Worm (Caenorhabditis elegans): ENCODE measurements around the gene C02G6.2.

The C02G6.2 gene

DNA sequence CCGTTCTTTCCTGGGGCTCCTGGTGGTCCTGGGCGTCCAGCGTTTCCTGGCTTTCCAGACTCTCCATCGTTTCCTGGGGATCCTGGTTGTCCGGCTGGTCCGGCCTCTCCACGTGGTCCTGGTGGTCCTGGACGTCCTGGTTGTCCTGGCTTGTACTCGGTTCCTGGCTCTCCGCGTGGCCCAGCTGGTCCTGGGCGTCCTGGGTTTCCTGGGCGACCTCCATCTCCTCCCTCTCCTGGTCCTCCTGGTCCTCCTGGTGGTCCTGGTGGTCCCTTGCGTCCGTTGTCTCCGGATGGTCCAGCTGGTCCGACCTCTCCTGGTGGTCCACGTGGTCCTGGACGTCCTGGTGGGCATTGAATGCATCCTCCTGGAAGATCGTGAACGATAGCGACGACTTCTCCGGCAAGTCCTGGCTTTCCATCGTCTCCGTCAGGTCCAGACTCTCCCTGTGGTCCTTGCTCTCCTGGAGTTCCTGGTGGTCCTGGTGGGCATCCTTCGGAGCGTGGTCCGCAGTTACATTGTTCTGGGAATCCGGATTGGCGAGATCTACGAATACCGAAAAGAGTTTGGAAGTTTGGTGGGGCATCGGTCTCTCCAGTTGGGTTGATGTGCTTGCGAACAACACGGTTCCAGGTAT is 35.8 kb upstream of the C02G6.2 start:
- TF ChIP-seq tbx-11 (GFP tag; IDR thresholded peaks at IDR 0.05) (0 out of 2 replicates have a peak, but pooled peaks have one; percentile 23), ama-1 (optimal IDR thresholded peaks at IDR 0.05) (no peak), hmg-4 (GFP tag; optimal IDR thresholded peaks at IDR 0.05) (peak; percentile 9)

DNA sequence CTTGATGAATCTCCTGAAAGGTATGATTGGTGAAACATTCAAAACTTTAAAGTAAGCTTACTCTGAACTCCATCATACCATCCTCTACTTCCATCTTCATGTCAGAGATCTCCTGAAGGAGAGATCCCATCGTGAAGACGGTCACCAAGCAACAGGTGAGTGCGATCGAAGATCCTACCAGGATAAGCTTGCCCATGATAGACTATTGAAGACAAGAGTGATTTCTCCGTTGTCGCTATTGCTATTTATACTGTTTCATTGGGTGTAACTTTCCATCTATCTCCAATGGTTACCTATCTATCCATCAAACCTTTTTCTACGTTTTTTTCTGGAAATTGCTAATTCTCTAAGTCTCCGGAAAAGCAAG is 35.3 kb upstream of the C02G6.2 start, which contains the start of gene col-140:
Gene col-140, minus strand, starts transcription at position 219 of the 367 bp plus-strand sequence.
- TF ChIP-seq ceh-36 (tag; optimal IDR thresholded peaks at IDR 0.05) (no peak), sea-1 (GFP tag; conservative IDR thresholded peaks at IDR 0.05) (no peak), F13C5.2 (tag; optimal IDR thresholded peaks at IDR 0.05) (no peak), hmbx-1 (tag; optimal IDR thresholded peaks at IDR 0.05) (no peak), flt-1 (GFP tag; IDR thresholded peaks at IDR 0.05) (no peak), ceh-13 (GFP tag; optimal IDR thresholded peaks at IDR 0.05) (no peak), hmg-4 (GFP tag; optimal IDR thresholded peaks at IDR 0.05) (no peak), B0310.2 (tag; optimal IDR thresholded peaks at IDR 0.05) (no peak), ets-7 (tag; optimal IDR thresholded peaks at IDR 0.05) (no peak), hnd-1 (tag; optimal IDR thresholded peaks at IDR 0.05) (no peak), tra-4 (tag; optimal IDR thresholded peaks at IDR 0.05) (no peak), tbx-11 (GFP tag; IDR thresholded peaks at IDR 0.05) (no peak), ama-1 (optimal IDR thresholded peaks at IDR 0.05) (no peak), tbx-37 (GFP tag; conservative IDR thresholded peaks at IDR 0.05) (no peak), aly-1 (tag; optimal IDR thresholded peaks at IDR 0.05) (no peak), pes-1 (GFP tag; IDR thresholded peaks at IDR 0.05) (no peak), scrt-1 (GFP tag; IDR thresholded peaks at IDR 0.05) (no peak)

DNA sequence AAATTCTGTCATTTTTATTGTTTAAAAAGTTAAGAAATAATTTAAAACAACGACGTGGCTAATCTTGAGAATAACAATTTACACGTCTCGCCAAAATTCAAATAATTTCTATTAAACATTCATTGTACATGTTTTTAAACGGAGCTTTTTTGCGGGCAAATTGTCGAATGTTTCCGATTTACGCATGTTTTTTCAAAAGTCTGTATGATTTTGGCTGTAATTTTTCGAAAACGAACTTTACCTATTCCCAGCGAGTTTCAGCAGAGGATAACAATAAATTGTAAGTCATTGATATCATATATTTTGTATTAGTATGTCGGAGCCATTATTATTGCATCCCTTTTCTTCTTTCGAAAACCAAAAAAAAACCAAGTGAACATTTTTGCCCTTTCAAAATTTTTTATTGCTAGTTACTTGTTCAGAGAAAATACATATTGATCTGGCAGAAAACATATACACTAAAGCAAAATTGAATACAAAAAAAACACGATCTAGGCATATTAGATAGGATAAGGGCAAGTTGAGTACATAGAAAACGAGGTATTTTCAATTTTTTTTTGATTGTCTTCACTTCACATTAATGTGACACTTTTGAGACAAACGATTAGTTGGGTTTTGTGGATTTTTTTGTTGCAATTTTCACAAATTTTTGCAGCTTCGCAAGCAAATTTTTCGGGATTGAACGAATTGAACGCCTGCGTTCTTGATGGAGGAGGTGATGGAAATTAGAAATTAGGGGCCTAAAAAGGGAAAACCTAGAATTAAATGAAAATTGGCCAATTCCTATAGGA is 33.1 kb upstream of the C02G6.2 start, which contains the start of gene F26F12.2:
Gene F26F12.2, minus strand, starts transcription at position 38 of the 791 bp plus-strand sequence.
- TF ChIP-seq ets-7 (tag; optimal IDR thresholded peaks at IDR 0.05) (no peak), ceh-36 (tag; optimal IDR thresholded peaks at IDR 0.05) (no peak), ama-1 (optimal IDR thresholded peaks at IDR 0.05) (no peak), B0310.2 (tag; optimal IDR thresholded peaks at IDR 0.05) (no peak), hmg-4 (GFP tag; optimal IDR thresholded peaks at IDR 0.05) (no peak), sea-1 (GFP tag; conservative IDR thresholded peaks at IDR 0.05) (no peak), ceh-13 (GFP tag; optimal IDR thresholded peaks at IDR 0.05) (no peak), pes-1 (GFP tag; IDR thresholded peaks at IDR 0.05) (no peak), hmbx-1 (tag; optimal IDR thresholded peaks at IDR 0.05) (no peak), aly-1 (tag; optimal IDR thresholded peaks at IDR 0.05) (no peak), tbx-37 (GFP tag; conservative IDR thresholded peaks at IDR 0.05) (no peak), hnd-1 (tag; optimal IDR thresholded peaks at IDR 0.05) (no peak), tbx-11 (GFP tag; IDR thresholded peaks at IDR 0.05) (no peak)

DNA sequence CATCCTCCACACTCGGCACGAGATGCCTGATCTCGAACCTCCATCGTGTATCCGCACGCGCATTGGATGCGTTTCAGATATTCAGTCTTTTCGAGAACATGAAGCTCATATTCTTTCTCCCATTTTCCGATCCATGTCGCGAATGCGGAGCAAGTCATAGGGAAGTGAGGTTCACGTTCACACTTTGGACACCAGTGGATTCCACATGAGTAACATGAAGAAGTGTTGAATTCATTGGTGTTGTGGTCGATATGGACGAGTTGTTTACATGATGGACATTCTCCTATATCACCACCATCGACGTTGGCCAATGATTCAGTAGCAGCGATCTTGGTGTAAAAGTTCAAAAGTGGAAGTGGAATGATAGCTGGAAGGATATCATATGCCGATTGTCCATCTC is 30.9 kb upstream of the C02G6.2 start:
- no peak for TF ChIP-seq hnd-1 (tag; optimal IDR thresholded peaks at IDR 0.05)
- TF ChIP-seq hmbx-1 (tag; optimal IDR thresholded peaks at IDR 0.05): no peak
- no peak for TF ChIP-seq scrt-1 (GFP tag; IDR thresholded peaks at IDR 0.05)
- TF ChIP-seq tbx-11 (GFP tag; IDR thresholded peaks at IDR 0.05): no peak
- no peak for TF ChIP-seq hmg-4 (GFP tag; optimal IDR thresholded peaks at IDR 0.05)
- no peak for TF ChIP-seq tra-4 (tag; optimal IDR thresholded peaks at IDR 0.05)
- no peak for TF ChIP-seq tbx-37 (GFP tag; conservative IDR thresholded peaks at IDR 0.05)
- TF ChIP-seq ets-7 (tag; optimal IDR thresholded peaks at IDR 0.05): no peak
- no peak for TF ChIP-seq F13C5.2 (tag; optimal IDR thresholded peaks at IDR 0.05)
- TF ChIP-seq flt-1 (GFP tag; IDR thresholded peaks at IDR 0.05): no peak
- no peak for TF ChIP-seq B0310.2 (tag; optimal IDR thresholded peaks at IDR 0.05)
- no peak for TF ChIP-seq sea-1 (GFP tag; conservative IDR thresholded peaks at IDR 0.05)
- TF ChIP-seq pes-1 (GFP tag; IDR thresholded peaks at IDR 0.05): no peak
- TF ChIP-seq ama-1 (optimal IDR thresholded peaks at IDR 0.05): no peak

DNA sequence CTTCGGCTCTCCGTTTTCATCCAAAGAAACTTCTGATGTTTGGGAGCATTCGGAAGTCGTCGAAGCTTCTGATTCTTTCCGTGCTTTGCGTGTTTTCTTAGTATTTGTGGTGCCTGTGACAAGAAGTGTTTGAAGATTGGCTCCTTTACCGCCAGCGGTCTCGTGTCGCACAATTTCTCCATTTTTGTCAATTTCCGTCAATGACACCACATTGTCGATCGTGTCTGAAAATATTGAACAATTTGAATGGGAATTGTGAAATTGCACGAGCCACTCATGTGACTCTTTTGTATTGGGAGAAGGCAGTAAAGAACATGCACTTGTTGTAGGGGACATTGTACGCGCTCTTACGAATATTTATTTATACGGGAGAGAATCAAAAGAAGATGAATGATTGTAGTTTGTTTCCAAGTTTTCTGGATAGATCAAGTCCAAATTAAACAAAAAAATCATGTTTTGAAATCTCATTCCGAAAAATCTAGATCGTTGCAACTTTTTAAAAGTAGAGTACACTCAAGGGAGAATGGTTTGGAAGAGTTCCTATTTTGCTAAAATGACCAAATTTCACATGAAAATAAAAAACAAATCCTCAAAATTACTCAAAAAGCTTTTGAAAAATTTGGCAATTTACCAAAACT is 29.2 kb upstream of the C02G6.2 start:
- TF ChIP-seq F13C5.2 (tag; optimal IDR thresholded peaks at IDR 0.05): no peak

DNA sequence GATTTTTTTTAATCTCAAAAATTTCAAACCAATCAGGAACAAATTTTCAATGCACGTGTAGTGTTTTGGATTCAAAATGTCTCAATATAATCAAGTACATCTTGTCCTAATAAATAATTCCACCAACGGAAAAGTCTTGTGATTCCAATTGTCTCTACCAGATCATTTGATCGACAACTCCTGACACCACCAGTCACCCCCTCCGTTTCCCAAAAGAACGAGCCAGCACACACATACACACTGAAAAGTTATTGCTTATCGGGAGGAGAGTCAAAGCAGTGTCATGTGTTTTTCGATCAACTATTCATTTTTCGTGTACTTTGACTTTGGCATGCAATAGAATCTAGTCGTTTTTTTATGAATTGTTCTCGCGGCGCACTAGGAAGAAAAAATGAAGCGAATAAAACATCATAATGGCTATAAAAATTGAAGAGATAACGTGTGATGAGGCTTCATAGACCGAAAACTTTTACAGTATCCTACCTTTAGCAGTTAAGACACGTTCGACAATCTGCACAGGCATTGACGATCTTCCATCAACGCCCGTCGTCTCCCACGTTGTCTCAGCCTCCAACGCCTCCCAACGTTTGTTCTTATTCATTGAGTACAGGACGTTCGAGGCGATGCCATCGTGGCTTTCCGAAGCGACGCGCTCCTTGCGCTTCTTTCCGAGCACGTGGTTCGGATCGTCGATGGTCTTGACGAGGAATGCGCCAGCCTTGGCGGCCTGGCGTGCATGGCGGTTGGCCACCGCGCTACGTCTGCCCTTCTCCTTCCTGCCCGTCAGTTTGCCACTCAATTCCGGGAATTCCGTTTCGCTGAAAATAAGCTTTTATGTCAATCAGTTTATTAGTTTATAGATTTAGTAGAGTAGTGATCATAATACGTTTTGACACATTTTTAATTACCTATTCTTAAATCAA is 28.2 kb upstream of the C02G6.2 start:
- TF ChIP-seq B0310.2 (tag; optimal IDR thresholded peaks at IDR 0.05) (no peak), hmg-4 (GFP tag; optimal IDR thresholded peaks at IDR 0.05) (no peak), aly-1 (tag; optimal IDR thresholded peaks at IDR 0.05) (peak; percentile 53)

DNA sequence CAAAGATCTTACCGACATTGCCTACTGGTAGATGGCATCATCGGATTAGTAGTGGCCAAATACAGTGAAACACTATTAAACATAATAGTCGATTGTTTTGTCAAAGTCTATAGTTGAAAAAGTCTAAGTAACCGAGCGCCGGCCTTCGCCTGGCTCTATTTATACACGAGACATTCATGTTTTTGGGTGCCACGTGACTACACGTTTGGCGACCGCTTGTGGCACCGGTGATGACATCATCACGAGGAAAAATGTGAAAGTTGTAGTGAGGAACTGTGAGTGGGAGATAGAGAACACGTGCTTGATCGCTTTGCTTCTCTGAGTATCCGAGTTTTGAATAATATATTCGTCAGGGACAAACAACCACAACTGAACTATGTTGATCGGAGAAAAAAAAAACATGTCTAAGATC is 27.5 kb upstream of the C02G6.2 start:
- no peak for TF ChIP-seq hmg-4 (GFP tag; optimal IDR thresholded peaks at IDR 0.05)
- no peak for TF ChIP-seq aly-1 (tag; optimal IDR thresholded peaks at IDR 0.05)
- no peak for TF ChIP-seq ceh-13 (GFP tag; optimal IDR thresholded peaks at IDR 0.05)
- TF ChIP-seq B0310.2 (tag; optimal IDR thresholded peaks at IDR 0.05): no peak
- TF ChIP-seq scrt-1 (GFP tag; IDR thresholded peaks at IDR 0.05): no peak
- no peak for TF ChIP-seq ets-7 (tag; optimal IDR thresholded peaks at IDR 0.05)
- no peak for TF ChIP-seq pes-1 (GFP tag; IDR thresholded peaks at IDR 0.05)
- TF ChIP-seq tbx-37 (GFP tag; conservative IDR thresholded peaks at IDR 0.05): no peak
- no peak for TF ChIP-seq ceh-36 (tag; optimal IDR thresholded peaks at IDR 0.05)
- no peak for TF ChIP-seq tra-4 (tag; optimal IDR thresholded peaks at IDR 0.05)
- TF ChIP-seq sea-1 (GFP tag; conservative IDR thresholded peaks at IDR 0.05): no peak
- TF ChIP-seq flt-1 (GFP tag; IDR thresholded peaks at IDR 0.05): no peak
- no peak for TF ChIP-seq hmbx-1 (tag; optimal IDR thresholded peaks at IDR 0.05)
